Worm (Caenorhabditis elegans) whole organism, early embryonic: ENCODE measurements around the gene pph-4.2.

ENCODE experiments used
- F13C5.2 ChIP-seq: sonication (generic microtip); optimal IDR thresholded peaks from 2 replicates; lab custom pipeline; 2017; ENCODE audit warnings: mild to moderate bottlenecking, missing genetic modification characterization, inconsistent platforms, missing compliant biosample characterization
- ama-1 ChIP-seq: fragments of 150-350 bp; optimal IDR thresholded peaks from 2 replicates; lab custom pipeline; 2014
- ceh-13 ChIP-seq: fragments of 200-800 bp; sonication (Bioruptor generic); optimal IDR thresholded peaks from 2 replicates; lab custom pipeline; 2018; ENCODE audit warnings: mild to moderate bottlenecking, missing genetic modification characterization, missing compliant biosample characterization
- ceh-36 ChIP-seq: sonication (generic microtip); optimal IDR thresholded peaks from 2 replicates; lab custom pipeline; 2016; ENCODE audit warnings: missing genetic modification characterization, inconsistent platforms, missing compliant biosample characterization
- ets-7 ChIP-seq: sonication (generic microtip); optimal IDR thresholded peaks from 2 replicates; lab custom pipeline; 2016; ENCODE audit warnings: missing genotype, missing genetic modification characterization, missing compliant biosample characterization
- flt-1 ChIP-seq: fragments of 200-800 bp; sonication (Bioruptor generic); IDR thresholded peaks from 2 replicates; pipeline ENCODE4 v1.3.6; 2022; ENCODE audit warnings: missing genetic modification characterization, missing compliant biosample characterization
- hmg-4 ChIP-seq: fragments of 200-800 bp; sonication (Bioruptor generic); optimal IDR thresholded peaks from 2 replicates; lab custom pipeline; 2018; ENCODE audit warnings: mild to moderate bottlenecking, missing genetic modification characterization, missing compliant biosample characterization
- hnd-1 ChIP-seq: sonication (generic microtip); optimal IDR thresholded peaks from 2 replicates; lab custom pipeline; 2016; ENCODE audit warnings: missing genetic modification characterization, missing compliant biosample characterization
- scrt-1 ChIP-seq: fragments of 200-800 bp; sonication (Bioruptor generic); IDR thresholded peaks from 2 replicates; pipeline ENCODE4 v1.3.6; 2022; ENCODE audit warnings: missing genetic modification characterization, missing compliant biosample characterization
- sea-1 ChIP-seq: fragments of 200-800 bp; sonication (Bioruptor generic); conservative IDR thresholded peaks from 2 replicates; pipeline ENCODE4 v1.3.6; 2022; ENCODE audit warnings: missing genetic modification characterization, missing compliant biosample characterization
- tra-4 ChIP-seq: sonication (generic microtip); optimal IDR thresholded peaks from 2 replicates; lab custom pipeline; 2017; ENCODE audit warnings: missing genetic modification characterization, missing compliant biosample characterization

DNA sequence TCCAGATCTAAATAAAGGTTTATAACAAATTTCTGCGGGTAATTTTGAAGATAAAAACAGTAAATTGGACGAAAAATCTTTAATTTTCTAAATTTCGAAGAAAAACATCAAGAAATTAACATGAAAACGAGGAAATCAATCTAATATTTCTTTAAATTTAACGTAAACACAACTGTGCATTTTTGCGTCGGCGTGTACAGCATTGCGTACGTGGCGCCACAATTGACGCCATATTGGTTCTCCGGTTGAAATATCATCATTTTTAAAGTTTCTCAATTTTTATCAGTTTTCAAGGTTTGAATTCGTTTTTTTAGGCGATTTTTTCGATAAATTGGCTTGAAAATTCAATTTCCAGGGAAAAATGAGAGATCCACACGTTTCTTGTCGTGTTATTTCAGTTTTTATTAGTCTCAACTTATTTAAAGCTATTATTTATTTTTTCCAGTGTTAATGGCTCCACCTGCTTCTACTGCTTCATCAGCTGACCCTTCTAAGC lies 7.0 kb downstream of the pph-4.2 start, which contains the start of gene rpt-6:
- no peak for TF ChIP-seq ama-1 (lab: Kevin White, UChicago)
- no peak for TF ChIP-seq ceh-13 (GFP tag; lab: Kevin White, UChicago)
- TF ChIP-seq sea-1 (GFP tag; lab: Robert Waterston, UW): no peak
- no peak for TF ChIP-seq scrt-1
- no peak for TF ChIP-seq F13C5.2 (tag; lab: Kevin White, UChicago)
- TF ChIP-seq tra-4: no peak
- TF ChIP-seq ets-7: no peak
- no peak for TF ChIP-seq ceh-36 (tag; lab: Kevin White, UChicago)
- TF ChIP-seq flt-1 (GFP tag; lab: Robert Waterston, UW): no peak
- TF ChIP-seq hmg-4 (GFP tag; lab: Kevin White, UChicago): no peak
- TF ChIP-seq hnd-1 (tag; lab: Kevin White, UChicago): no peak
